Worm (Caenorhabditis elegans) whole organism, L1 larva: ENCODE data around the gene cyp-35B3.

ENCODE experiments used
- C16A3.4 ChIP-seq: fragments of 150-350 bp; optimal IDR thresholded peaks from 2 replicates; lab custom pipeline; 2014; ENCODE audit warnings: missing biosample characterization, missing genetic modification characterization
- Y116A8C.19 ChIP-seq: sonication (generic microtip); optimal IDR thresholded peaks from 2 replicates; lab custom pipeline; 2016; ENCODE audit warnings: missing compliant biosample characterization, missing genetic modification characterization, borderline replicate concordance
- aha-1 ChIP-seq: fragments of 150-350 bp; optimal IDR thresholded peaks from 2 replicates; lab custom pipeline; 2014; ENCODE audit warnings: missing biosample characterization, missing genetic modification characterization
- alr-1 ChIP-seq: fragments of 200-800 bp; sonication (Bioruptor generic); optimal IDR thresholded peaks from 2 replicates; lab custom pipeline; 2018; ENCODE audit warnings: borderline replicate concordance, mild to moderate bottlenecking, missing genetic modification characterization, missing compliant biosample characterization
- ama-1 ChIP-seq: fragments of 150-350 bp; optimal IDR thresholded peaks from 2 replicates; lab custom pipeline; 2014
- ceh-63 ChIP-seq: fragments of 200-800 bp; sonication (Bioruptor generic); optimal IDR thresholded peaks from 2 replicates; lab custom pipeline; 2018; ENCODE audit warnings: mild to moderate bottlenecking, missing genetic modification characterization, missing compliant biosample characterization
- ces-1 ChIP-seq: fragments of 150-350 bp; optimal IDR thresholded peaks from 2 replicates; lab custom pipeline; 2014; ENCODE audit warnings: missing biosample characterization, missing genetic modification reagents, missing genetic modification characterization
- dpl-1 ChIP-seq, 3 experiments: fragments of 150-350 bp in 2 of 3; sonication (generic microtip) in 1 of 3; optimal IDR thresholded peaks; 2 replicates each; lab custom pipeline; 2014 to 2017; ENCODE audit warnings: missing biosample characterization in 3 of 3, missing genetic modification characterization in 3 of 3, missing genetic modification reagents in 3 of 3
- dsc-1 ChIP-seq: sonication (generic microtip); optimal IDR thresholded peaks from 2 replicates; lab custom pipeline; 2016; ENCODE audit warnings: mild to moderate bottlenecking, missing genetic modification characterization, missing compliant biosample characterization
- efl-1 ChIP-seq, 4 experiments: fragments of 150-350 bp; optimal IDR thresholded peaks in 3 of 4; peaks in 1 of 4; 1 replicate in 1 of 4; 2 replicates in 3 of 4; lab custom pipeline; 2014; ENCODE audit warnings: missing biosample characterization in 2 of 4, missing genetic modification characterization in 2 of 4, missing genetic modification reagents in 2 of 4
- efl-3 ChIP-seq: fragments of 200-800 bp; sonication (Bioruptor generic); optimal IDR thresholded peaks from 2 replicates; lab custom pipeline; 2018; ENCODE audit warnings: mild to moderate bottlenecking, missing genetic modification characterization, missing compliant biosample characterization
- egl-27 ChIP-seq, 2 experiments: fragments of 150-350 bp in 1 of 2; sonication (generic microtip); optimal IDR thresholded peaks; 3 replicates each; lab custom pipeline; 2017 to 2018; ENCODE audit warnings: missing biosample characterization in 2 of 2, missing genetic modification characterization in 2 of 2, missing genetic modification reagents in 2 of 2
- elt-3 ChIP-seq, 6 experiments: fragments of 150-350 bp in 1 of 6; sonication (generic microtip); optimal IDR thresholded peaks; 2 replicates each; lab custom pipeline; 2017 to 2018; ENCODE audit warnings: missing biosample characterization in 6 of 6, missing genetic modification characterization in 6 of 6, inconsistent platforms in 1 of 6
- ets-5 ChIP-seq: fragments of 200-800 bp; sonication (Bioruptor generic); IDR thresholded peaks from 2 replicates; pipeline ENCODE4 v1.3.6; 2022; ENCODE audit warnings: missing genetic modification characterization, missing compliant biosample characterization
- fkh-10 ChIP-seq: sonication (generic microtip); optimal IDR thresholded peaks from 2 replicates; lab custom pipeline; 2017; ENCODE audit warnings: missing biosample characterization, missing genetic modification reagents, missing genetic modification characterization
- fkh-8 ChIP-seq: sonication (generic microtip); optimal IDR thresholded peaks from 2 replicates; lab custom pipeline; 2016; ENCODE audit warnings: mild to moderate bottlenecking, missing genetic modification characterization, missing compliant biosample characterization
- grh-1 ChIP-seq: fragments of 200-800 bp; sonication (Bioruptor generic); IDR thresholded peaks from 2 replicates; pipeline ENCODE4 v1.3.6; 2022; ENCODE audit warnings: missing genetic modification reagents, missing genetic modification characterization, missing compliant biosample characterization
- hpl-2 ChIP-seq: fragments of 150-350 bp; optimal IDR thresholded peaks from 2 replicates; lab custom pipeline; 2014; ENCODE audit warnings: missing biosample characterization, missing genetic modification reagents, missing genetic modification characterization
- irx-1 ChIP-seq: sonication (generic microtip); optimal IDR thresholded peaks from 2 replicates; lab custom pipeline; 2016; ENCODE audit warnings: missing genetic modification characterization, missing compliant biosample characterization
- jun-1 ChIP-seq: fragments of 150-350 bp; optimal IDR thresholded peaks from 2 replicates; lab custom pipeline; 2014; ENCODE audit warnings: missing biosample characterization, missing genetic modification reagents, missing genetic modification characterization
- lin-13 ChIP-seq: fragments of 150-350 bp; optimal IDR thresholded peaks from 2 replicates; lab custom pipeline; 2014; ENCODE audit warnings: missing biosample characterization, missing genetic modification reagents, missing genetic modification characterization
- lin-15B ChIP-seq: fragments of 150-350 bp; sonication (generic microtip); optimal IDR thresholded peaks from 3 replicates; lab custom pipeline; 2014; ENCODE audit warnings: missing biosample characterization, missing genetic modification characterization
- lin-35 ChIP-seq, 2 experiments: fragments of 150-350 bp; optimal IDR thresholded peaks; 2 replicates each; lab custom pipeline; 2014; ENCODE audit warnings: missing biosample characterization in 2 of 2, missing genetic modification characterization in 2 of 2, missing genetic modification reagents in 2 of 2
- mdl-1 ChIP-seq, 2 experiments: fragments of 150-350 bp; optimal IDR thresholded peaks; 2 replicates each; lab custom pipeline; 2014 to 2017; ENCODE audit warnings: missing biosample characterization in 2 of 2, missing genetic modification characterization in 2 of 2, inconsistent platforms in 1 of 2
- mef-2 ChIP-seq: fragments of 150-350 bp; optimal IDR thresholded peaks from 2 replicates; lab custom pipeline; 2014; ENCODE audit warnings: missing biosample characterization, missing genetic modification characterization
- nhr-11 ChIP-seq: fragments of 150-350 bp; optimal IDR thresholded peaks from 2 replicates; lab custom pipeline; 2014; ENCODE audit warnings: missing biosample characterization, missing genetic modification characterization
- nhr-19 ChIP-seq: fragments of 200-800 bp; sonication (Bioruptor generic); conservative IDR thresholded peaks from 2 replicates; pipeline ENCODE4 v1.3.6; 2022; ENCODE audit warnings: missing genetic modification characterization, missing compliant biosample characterization
- nhr-237 ChIP-seq: fragments of 150-350 bp; optimal IDR thresholded peaks from 2 replicates; lab custom pipeline; 2014; ENCODE audit warnings: missing biosample characterization, missing genetic modification characterization
- nhr-47 ChIP-seq: sonication (generic microtip); optimal IDR thresholded peaks from 2 replicates; lab custom pipeline; 2016; ENCODE audit warnings: mild to moderate bottlenecking, missing genetic modification characterization, moderate library complexity, missing compliant biosample characterization
- nhr-84 ChIP-seq: sonication (generic microtip); optimal IDR thresholded peaks from 2 replicates; lab custom pipeline; 2017; ENCODE audit warnings: missing biosample characterization, missing genetic modification characterization
- pqm-1 ChIP-seq: sonication (generic microtip); optimal IDR thresholded peaks from 3 replicates; lab custom pipeline; 2017; ENCODE audit warnings: missing biosample characterization, missing genetic modification characterization
- snpc-4 ChIP-seq: fragments of 150-350 bp; optimal IDR thresholded peaks from 2 replicates; lab custom pipeline; 2014; ENCODE audit warnings: missing biosample characterization, missing genetic modification characterization
- sptf-1 ChIP-seq: fragments of 150-350 bp; optimal IDR thresholded peaks from 2 replicates; lab custom pipeline; 2014; ENCODE audit warnings: missing biosample characterization, missing genetic modification characterization
- tlp-1 ChIP-seq: fragments of 150-350 bp; optimal IDR thresholded peaks from 2 replicates; lab custom pipeline; 2014; ENCODE audit warnings: missing biosample characterization, missing genetic modification characterization
- unc-130 ChIP-seq: fragments of 150-350 bp; optimal IDR thresholded peaks from 2 replicates; lab custom pipeline; 2017; ENCODE audit warnings: missing biosample characterization, missing genetic modification characterization, inconsistent platforms
- unc-62 ChIP-seq: fragments of 150-350 bp; optimal IDR thresholded peaks from 2 replicates; lab custom pipeline; 2014; ENCODE audit warnings: missing biosample characterization, missing genetic modification reagents, missing genetic modification characterization
- xbp-1 ChIP-seq: sonication (generic microtip); optimal IDR thresholded peaks from 2 replicates; lab custom pipeline; 2016; ENCODE audit warnings: missing genetic modification characterization, missing compliant biosample characterization
- ztf-4 ChIP-seq: fragments of 150-350 bp; optimal IDR thresholded peaks from 2 replicates; lab custom pipeline; 2014; ENCODE audit warnings: missing biosample characterization, missing genetic modification characterization

cyp-35B3 gene

DNA sequence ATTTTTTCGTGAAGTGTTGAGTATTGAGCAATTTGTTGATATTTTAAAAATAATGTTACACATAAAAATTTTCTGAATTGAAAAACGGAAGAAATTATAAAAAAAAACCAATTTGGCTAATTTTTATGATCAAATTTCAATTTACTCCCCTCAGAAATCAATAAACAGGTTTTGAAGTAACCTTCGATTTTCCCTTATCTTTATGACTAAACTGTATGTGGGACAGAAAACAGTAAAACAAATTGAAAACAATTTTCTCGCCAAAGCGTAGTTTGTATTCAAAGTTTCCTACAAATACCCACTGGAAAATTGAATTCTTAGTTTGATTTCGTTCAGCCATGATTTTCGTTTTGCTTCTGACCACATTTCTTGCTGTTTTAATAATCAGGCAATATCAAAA, 6.4 kb upstream of the cyp-35B3 start, which contains the start of gene cyp-35B1 (continued):
- TF ChIP-seq dpl-1 (GFP tag; optimal IDR thresholded peaks at IDR 0.05; lab: Kevin White, UChicago), result no peak
- TF ChIP-seq, all 84 proteins: peak for 0

DNA sequence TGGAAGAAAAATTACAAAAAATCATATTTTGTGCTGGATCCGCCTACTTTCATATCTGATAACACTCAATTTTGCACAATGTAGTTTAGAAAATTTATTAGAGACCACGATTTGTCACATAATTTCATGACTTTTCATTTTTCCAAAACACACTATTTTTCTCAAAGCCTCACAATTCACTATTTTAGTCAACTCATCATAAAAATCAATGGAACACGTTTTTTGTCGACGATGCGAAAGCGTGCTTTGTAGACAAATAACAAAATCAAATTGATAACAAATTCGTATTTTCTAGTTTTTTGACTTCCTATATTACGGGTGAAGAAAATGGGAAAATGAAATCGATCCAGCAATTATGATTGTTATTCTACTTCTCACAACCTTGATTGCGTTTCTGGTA, 3.3 kb upstream of the cyp-35B3 start, which contains the start of gene cyp-35B2:
cyp-35B2 (plus strand) TSS at position 301 of the 400 bp plus-strand sequence.
- TF ChIP-seq mdl-1 (tag; optimal IDR thresholded peaks at IDR 0.05; lab: Kevin White, UChicago) (no peak), tlp-1 (tag; lab: Kevin White, UChicago) (no peak), mef-2 (tag; lab: Kevin White, UChicago) (no peak), efl-3 (no peak), unc-130 (tag; lab: Kevin White, UChicago) (no peak), Y116A8C.19 (no peak), snpc-4 (no peak), ces-1 (GFP tag; lab: Kevin White, UChicago) (no peak), ztf-4 (tag; lab: Kevin White, UChicago) (no peak), sptf-1 (tag; lab: Kevin White, UChicago) (no peak), nhr-47 (no peak), alr-1 (tag; lab: Kevin White, UChicago) (no peak), unc-62 (GFP tag; lab: Kevin White, UChicago) (no peak), grh-1 (GFP tag; lab: Robert Waterston, UW) (no peak), elt-3 (tag; optimal IDR thresholded peaks at IDR 0.05; lab: Kevin White, UChicago) (no peak), fkh-10 (GFP tag; lab: Kevin White, UChicago) (no peak), aha-1 (tag; lab: Kevin White, UChicago) (no peak)

DNA sequence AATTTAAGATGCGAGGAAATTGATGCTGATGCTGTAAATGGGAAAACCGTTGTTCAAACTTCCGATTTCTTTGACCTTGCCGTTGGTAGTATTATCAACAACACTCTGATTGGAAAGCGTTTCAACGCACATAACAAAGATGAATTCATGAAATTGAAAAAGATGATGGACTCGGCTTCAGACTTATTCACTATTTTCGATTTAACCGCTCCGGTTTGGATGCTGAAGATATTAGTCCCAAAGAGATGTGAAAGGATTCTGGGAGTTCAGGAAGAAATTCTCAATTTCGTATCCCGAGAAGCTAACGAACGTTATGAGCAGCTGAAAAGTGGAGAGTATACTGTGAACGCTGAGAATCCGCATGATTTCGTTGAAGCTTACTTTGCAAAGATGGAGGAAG, 1.8 kb upstream of the cyp-35B3 start:
- no peak for TF ChIP-seq xbp-1 (tag; lab: Kevin White, UChicago)
- TF ChIP-seq nhr-84 (tag; lab: Kevin White, UChicago), result no peak
- no peak for TF ChIP-seq irx-1 (tag; lab: Kevin White, UChicago)
- no peak for TF ChIP-seq egl-27 (tag; optimal IDR thresholded peaks at IDR 0.05; lab: Kevin White, UChicago)
- TF ChIP-seq lin-13 (GFP tag; lab: Kevin White, UChicago), result no peak
- TF ChIP-seq efl-1 (optimal IDR thresholded peaks at IDR 0.05; lab: Kevin White, UChicago), result no peak
- TF ChIP-seq efl-1 (GFP tag; optimal IDR thresholded peaks at IDR 0.05 in 1 of 2; lab: Kevin White, UChicago), result no peak
- TF ChIP-seq C16A3.4, result no peak
- TF ChIP-seq dsc-1 (tag; lab: Kevin White, UChicago), result no peak
- TF ChIP-seq ets-5 (GFP tag; lab: Robert Waterston, UW), result no peak
- no peak for TF ChIP-seq lin-15B
- no peak for TF ChIP-seq nhr-19 (GFP tag; lab: Robert Waterston, UW)
- no peak for TF ChIP-seq unc-130 (tag; lab: Kevin White, UChicago)
- no peak for TF ChIP-seq dpl-1 (GFP tag; optimal IDR thresholded peaks at IDR 0.05; lab: Kevin White, UChicago)
- no peak for TF ChIP-seq nhr-11 (tag; lab: Kevin White, UChicago)
- no peak for TF ChIP-seq ceh-63
- TF ChIP-seq, all 84 proteins: peak for 0

DNA sequence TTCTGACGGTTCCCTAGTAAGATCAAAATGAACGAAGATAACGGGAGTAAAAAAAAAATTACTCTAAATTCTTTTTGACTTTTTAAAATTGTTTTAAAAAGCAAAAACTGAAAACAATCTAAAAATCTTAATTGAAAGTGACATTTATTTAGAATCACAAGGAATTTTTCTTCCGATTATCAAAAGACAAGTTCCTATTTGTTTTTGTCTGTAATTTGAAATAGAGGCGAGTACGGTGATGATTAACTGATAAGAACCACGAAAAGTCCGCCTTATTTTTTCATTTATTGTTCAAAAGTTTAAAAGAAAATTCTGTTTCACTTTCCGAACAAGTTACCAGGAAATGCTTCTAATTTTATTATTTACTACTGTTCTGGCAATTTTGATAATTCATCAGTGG, 4.6 kb downstream of the cyp-35B3 start, which contains the start of gene dach-1:
dach-1 (plus strand) TSS at position 301 of the 400 bp plus-strand sequence.
- TF ChIP-seq fkh-10 (GFP tag; lab: Kevin White, UChicago), result no peak

DNA sequence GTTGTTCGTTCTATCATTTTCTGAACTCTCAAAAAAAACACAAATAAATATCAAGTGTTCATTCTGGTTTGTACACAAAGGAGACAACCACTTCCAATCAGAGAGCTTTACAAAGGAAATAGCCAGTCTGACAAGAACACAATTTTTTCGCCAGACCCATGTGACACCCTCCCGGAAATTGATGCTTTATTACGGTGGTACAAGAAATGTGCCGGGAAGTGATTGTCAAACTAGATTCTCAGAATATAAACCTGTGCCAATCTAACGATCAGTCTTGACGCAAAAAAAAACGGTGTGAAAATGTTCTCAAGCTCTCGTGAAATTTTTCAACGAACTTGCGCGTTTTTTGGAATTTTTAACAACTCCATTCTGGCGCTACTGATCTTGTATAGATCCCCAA, 8.6 kb downstream of the cyp-35B3 start, which contains the start of gene str-247:
str-247 (plus strand) TSS at position 301 of the 400 bp plus-strand sequence.
- TF ChIP-seq nhr-19 (GFP tag; lab: Robert Waterston, UW) (no peak), alr-1 (tag; lab: Kevin White, UChicago) (no peak), ceh-63 (no peak), lin-35 (GFP tag; optimal IDR thresholded peaks at IDR 0.05; lab: Kevin White, UChicago) (no peak), pqm-1 (tag; lab: Kevin White, UChicago) (no peak), hpl-2 (GFP tag; lab: Kevin White, UChicago) (no peak), jun-1 (tag; lab: Kevin White, UChicago) (no peak), ama-1 (lab: Kevin White, UChicago) (no peak), fkh-8 (tag; lab: Kevin White, UChicago) (no peak), grh-1 (GFP tag; lab: Robert Waterston, UW) (no peak), nhr-237 (tag; lab: Kevin White, UChicago) (no peak)
